Worm (Caenorhabditis elegans): Measurements from ENCODE around the gene C50D2.6.

DNA sequence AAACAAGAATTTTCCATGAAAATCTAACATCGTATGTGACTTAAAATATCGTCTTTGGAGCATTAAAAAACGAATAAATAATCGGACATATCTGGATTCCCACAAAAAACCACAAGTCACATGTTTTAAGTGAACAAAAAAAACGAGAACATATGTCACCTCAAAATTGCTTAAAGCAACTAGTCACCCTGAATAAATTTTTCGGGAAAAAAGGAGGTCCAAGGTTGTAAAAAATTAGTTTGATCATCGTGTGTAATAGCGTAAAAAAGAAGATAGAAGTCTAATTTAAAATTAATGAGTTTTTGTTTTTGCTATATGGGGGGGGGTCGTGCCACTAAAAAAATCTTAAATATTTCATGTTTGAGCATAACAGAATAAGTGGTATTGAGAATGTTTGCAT lies 45.5 kb downstream of the C50D2.6 start:
- TF ChIP-seq nhr-11 (tag; optimal IDR thresholded peaks at IDR 0.05) (no peak), unc-86 (tag; optimal IDR thresholded peaks at IDR 0.05) (no peak), ceh-82 (tag; optimal IDR thresholded peaks at IDR 0.05) (no peak), zag-1 (tag; optimal IDR thresholded peaks at IDR 0.05) (no peak), ceh-63 (GFP tag; optimal IDR thresholded peaks at IDR 0.05) (no peak), snu-23 (GFP tag; optimal IDR thresholded peaks at IDR 0.05) (no peak), elt-3 (tag; optimal IDR thresholded peaks at IDR 0.05) (no peak), tbx-2 (tag; optimal IDR thresholded peaks at IDR 0.05) (no peak)

Data from whole organism, L1 larva.